Fruit fly (Drosophila melanogaster) whole organism, embryonic: ENCODE measurements around the gene Pde6.

Experiments
- Bgb ChIP-seq: fragments of 200-800 bp; sonication (Bioruptor generic); IDR thresholded peaks from 2 replicates; pipeline ENCODE4 v1.3.6; 2022; ENCODE audit warnings: missing biosample characterization, missing genetic modification characterization; ENCODE audit not compliant: partially characterized antibody
- CG11093 ChIP-seq: fragments of 200-800 bp; sonication (Bioruptor generic); IDR thresholded peaks from 3 replicates; pipeline ENCODE4 v1.3.6; 2022; ENCODE audit warnings: missing biosample characterization, missing genetic modification characterization
- CG18011 ChIP-seq: fragments of 200-800 bp; sonication (Bioruptor generic); optimal IDR thresholded peaks from 2 replicates; lab custom pipeline; 2017; ENCODE audit warnings: missing biosample characterization, missing genetic modification characterization, mild to moderate bottlenecking, moderate library complexity, missing genotype
- CG18262 ChIP-seq: fragments of 200-800 bp; optimal IDR thresholded peaks from 3 replicates; lab custom pipeline; 2019; ENCODE audit warnings: missing biosample characterization, mild to moderate bottlenecking, missing genetic modification characterization, moderate library complexity
- CG4360 ChIP-seq: fragments of 200-800 bp; sonication (Bioruptor generic); IDR thresholded peaks from 2 replicates; pipeline ENCODE4 v1.3.6; 2022; ENCODE audit warnings: missing biosample characterization, missing genetic modification characterization
- CG8765 ChIP-seq: fragments of 200-800 bp; sonication (Bioruptor generic); IDR thresholded peaks from 2 replicates; pipeline ENCODE4 v1.3.6; 2022; ENCODE audit warnings: missing biosample characterization, missing genetic modification characterization
- CkIIα-i1 ChIP-seq: fragments of 200-800 bp; sonication (Bioruptor generic); IDR thresholded peaks from 2 replicates; pipeline ENCODE4 v1.3.6; 2022; ENCODE audit warnings: missing biosample characterization, missing genetic modification characterization
- D19A ChIP-seq: fragments of 200-800 bp; optimal IDR thresholded peaks from 3 replicates; lab custom pipeline; 2019; ENCODE audit warnings: missing biosample characterization, mild to moderate bottlenecking, missing genetic modification characterization, moderate library complexity
- Dbx ChIP-seq: fragments of 200-800 bp; sonication (Bioruptor generic); IDR thresholded peaks from 3 replicates; pipeline ENCODE4 v1.3.6; 2022; ENCODE audit warnings: missing biosample characterization, missing genetic modification characterization
- Dref ChIP-seq: fragments of 200-800 bp; sonication (Bioruptor generic); IDR thresholded peaks from 2 replicates; pipeline ENCODE4 v1.3.6; 2022; ENCODE audit warnings: missing biosample characterization, missing genetic modification characterization
- E2f2 ChIP-seq: fragments of 200-800 bp; sonication (Bioruptor generic); IDR thresholded peaks from 2 replicates; pipeline ENCODE4 v1.3.6; 2022; ENCODE audit warnings: missing biosample characterization, missing genetic modification characterization
- Hand ChIP-seq: fragments of 200-800 bp; sonication (Bioruptor generic); optimal IDR thresholded peaks from 2 replicates; lab custom pipeline; 2017; ENCODE audit warnings: mild to moderate bottlenecking, missing biosample characterization, missing genetic modification reagents, missing genetic modification characterization
- Lim3 ChIP-seq: fragments of 200-800 bp; sonication (Bioruptor generic); IDR thresholded peaks from 2 replicates; pipeline ENCODE4 v1.3.6; 2022; ENCODE audit warnings: missing biosample characterization, missing genetic modification characterization
- MBD-R2 ChIP-seq: fragments of 200-800 bp; sonication (Bioruptor generic); IDR thresholded peaks from 2 replicates; pipeline ENCODE4 v1.3.6; 2022; ENCODE audit warnings: missing biosample characterization, missing genetic modification characterization
- Mad ChIP-seq: fragments of 200-800 bp; sonication (Bioruptor generic); optimal IDR thresholded peaks from 2 replicates; lab custom pipeline; 2016; ENCODE audit warnings: missing biosample characterization, missing genetic modification characterization
- Med ChIP-seq: fragments of 200-800 bp; sonication (Bioruptor generic); peaks from one replicate; lab custom pipeline; 2016; ENCODE audit warnings: missing biosample characterization, missing genetic modification characterization, mild to moderate bottlenecking, inconsistent platforms, moderate library complexity
- Mes4 ChIP-seq: fragments of 200-800 bp; sonication (Bioruptor generic); optimal IDR thresholded peaks from 2 replicates; lab custom pipeline; 2016; ENCODE audit warnings: missing biosample characterization, missing genetic modification characterization
- Nf-YA ChIP-seq: fragments of 200-800 bp; sonication (Bioruptor generic); IDR thresholded peaks from 2 replicates; pipeline ENCODE4 v1.3.6; 2022; ENCODE audit warnings: missing biosample characterization, missing genetic modification characterization
- Sry-δ ChIP-seq: fragments of 200-800 bp; sonication (Bioruptor generic); optimal IDR thresholded peaks from 2 replicates; lab custom pipeline; 2016; ENCODE audit warnings: missing biosample characterization, missing genetic modification characterization
- ab ChIP-seq: fragments of 200-800 bp; sonication (Bioruptor generic); optimal IDR thresholded peaks from 2 replicates; lab custom pipeline; 2016; ENCODE audit warnings: missing biosample characterization, missing genetic modification characterization
- dati ChIP-seq: fragments of 200-800 bp; sonication (Bioruptor generic); IDR thresholded peaks from 2 replicates; pipeline ENCODE4 v1.3.6; 2022; ENCODE audit warnings: missing biosample characterization, missing genetic modification characterization
- dysf ChIP-seq: fragments of 200-800 bp; sonication (Bioruptor generic); IDR thresholded peaks from 3 replicates; pipeline ENCODE4 v1.3.6; 2022; ENCODE audit warnings: missing biosample characterization, missing genetic modification characterization
- gcm ChIP-seq: fragments of 200-800 bp; sonication (Bioruptor generic); optimal IDR thresholded peaks from 2 replicates; lab custom pipeline; 2019; ENCODE audit warnings: missing biosample characterization, mild to moderate bottlenecking, missing genetic modification characterization, moderate library complexity
- gem ChIP-seq: fragments of 200-800 bp; sonication (Bioruptor generic); optimal IDR thresholded peaks from 2 replicates; lab custom pipeline; 2019; ENCODE audit warnings: missing biosample characterization, mild to moderate bottlenecking, missing genetic modification characterization, moderate library complexity
- gro ChIP-seq: fragments of 200-800 bp; sonication (Bioruptor generic); optimal IDR thresholded peaks from 2 replicates; lab custom pipeline; 2016; ENCODE audit warnings: missing biosample characterization, missing genetic modification characterization
- h ChIP-seq: fragments of >200 bp; optimal IDR thresholded peaks from 2 replicates; lab custom pipeline; 2017
- her ChIP-seq: fragments of 200-800 bp; sonication (Bioruptor generic); optimal IDR thresholded peaks from 2 replicates; lab custom pipeline; 2016; ENCODE audit warnings: missing biosample characterization, missing genetic modification characterization
- lmd ChIP-seq: fragments of 200-800 bp; sonication (Bioruptor generic); IDR thresholded peaks from 2 replicates; pipeline ENCODE4 v1.3.6; 2022; ENCODE audit warnings: missing biosample characterization, missing genetic modification characterization
- maf-S ChIP-seq: fragments of 200-800 bp; sonication (Bioruptor generic); optimal IDR thresholded peaks from 2 replicates; lab custom pipeline; 2016; ENCODE audit warnings: missing biosample characterization, missing genetic modification characterization
- otp ChIP-seq: fragments of 200-800 bp; sonication (Bioruptor generic); IDR thresholded peaks from 3 replicates; pipeline ENCODE4, ENCODE4 v1.3.6; 2022; ENCODE audit warnings: missing biosample characterization, missing genetic modification characterization
- pita ChIP-seq: fragments of 200-800 bp; sonication (Bioruptor generic); optimal IDR thresholded peaks from 2 replicates; lab custom pipeline; 2017; ENCODE audit warnings: missing biosample characterization, mild to moderate bottlenecking, missing genetic modification characterization
- rib ChIP-seq: fragments of 200-800 bp; sonication (Bioruptor generic); IDR thresholded peaks from 2 replicates; pipeline ENCODE4 v1.3.6; 2022; ENCODE audit warnings: missing biosample characterization, missing genetic modification characterization
- scrt ChIP-seq: fragments of 200-800 bp; sonication (Bioruptor generic); optimal IDR thresholded peaks from 2 replicates; lab custom pipeline; 2018; ENCODE audit warnings: missing biosample characterization, mild to moderate bottlenecking, missing genetic modification characterization, moderate library complexity
- sens ChIP-seq: fragments of 200-800 bp; sonication (Bioruptor generic); peaks from one replicate; lab custom pipeline; 2016; ENCODE audit warnings: missing biosample characterization, missing genetic modification characterization
- sens-2 ChIP-seq: fragments of 200-800 bp; sonication (Bioruptor generic); IDR thresholded peaks from 2 replicates; pipeline ENCODE4 v1.3.6; 2022; ENCODE audit warnings: missing biosample characterization, missing genetic modification characterization
- slou ChIP-seq: fragments of 200-800 bp; sonication (Bioruptor generic); optimal IDR thresholded peaks from 3 replicates; lab custom pipeline; 2016; ENCODE audit warnings: missing biosample characterization, missing genetic modification characterization
- tgo ChIP-seq: fragments of 200-800 bp; sonication (Bioruptor generic); IDR thresholded peaks from 3 replicates; pipeline ENCODE4 v1.3.6; 2022; ENCODE audit warnings: missing biosample characterization, missing genetic modification characterization
- tin ChIP-seq: fragments of 200-800 bp; sonication (Bioruptor generic); optimal IDR thresholded peaks from 3 replicates; lab custom pipeline; 2016; ENCODE audit warnings: missing biosample characterization, missing genetic modification characterization
- tll ChIP-seq, 2 experiments: fragments of 200-800 bp in 1 of 2; fragments of >200 bp in 1 of 2; sonication (Bioruptor generic) in 1 of 2; optimal IDR thresholded peaks; 2 replicates each; lab custom pipeline; 2017 to 2019; ENCODE audit warnings: missing biosample characterization in 2 of 2, missing genetic modification characterization in 2 of 2, mild to moderate bottlenecking in 1 of 2, moderate library complexity in 1 of 2
- tna ChIP-seq: fragments of 200-800 bp; sonication (Bioruptor generic); IDR thresholded peaks from 2 replicates; pipeline ENCODE4 v1.3.6; 2022; ENCODE audit warnings: missing biosample characterization, missing genetic modification characterization; ENCODE audit not compliant: partially characterized antibody
- twi ChIP-seq: fragments of 200-800 bp; optimal IDR thresholded peaks from 2 replicates; lab custom pipeline; 2019; ENCODE audit warnings: missing biosample characterization, mild to moderate bottlenecking, missing genetic modification characterization, moderate library complexity
- yki ChIP-seq: fragments of >200 bp; optimal IDR thresholded peaks from 3 replicates; lab custom pipeline; 2018
- zf30C ChIP-seq: fragments of 200-800 bp; sonication (Bioruptor generic); optimal IDR thresholded peaks from 3 replicates; lab custom pipeline; 2018; ENCODE audit warnings: missing biosample characterization, mild to moderate bottlenecking, missing genetic modification characterization

Gene Pde6

dm6 chr3R:14467231-14467846 lies 90.8 kb downstream of the Pde6 start (continued):
- TF ChIP-seq rib (GFP tag; lab: Robert Waterston, UW) (no peak), sens-2 (GFP tag; lab: Robert Waterston, UW) (no peak), D19A (tag; lab: Kevin White, UChicago) (peak; percentile 88), sens (GFP tag; lab: Kevin White, UChicago) (peak; percentile 78), dati (no peak), dysf (GFP tag; lab: Robert Waterston, UW) (no peak), yki (lab: Kevin White, UChicago) (no peak), ab (GFP tag; lab: Kevin White, UChicago) (no peak), zf30C (GFP tag; lab: Kevin White, UChicago) (peak; percentile 47), gro (GFP tag; lab: Kevin White, UChicago) (no peak), CG18262 (peak; percentile 2), tna (no peak)

dm6 chr3R:14466312-14466711 lies 91.8 kb downstream of the Pde6 start:
- TF ChIP-seq slou (GFP tag; lab: Kevin White, UChicago) = no peak
- TF ChIP-seq Bgb (GFP tag; lab: Robert Waterston, UW) = no peak
- peak; percentile 23; the same call in 1 of the 2 replicates for TF ChIP-seq Nf-YA (GFP tag; lab: Robert Waterston, UW)
- no peak for TF ChIP-seq her
- TF ChIP-seq Dbx = no peak
- TF ChIP-seq pita = no peak
- no peak for TF ChIP-seq tin (GFP tag; lab: Kevin White, UChicago)
- TF ChIP-seq CG8765 = no peak
- TF ChIP-seq gem = no peak
- no peak for TF ChIP-seq tll (GFP tag; optimal IDR thresholded peaks at IDR 0.05; lab: Kevin White, UChicago)
- no peak for TF ChIP-seq E2f2 (GFP tag; lab: Robert Waterston, UW)
- TF ChIP-seq otp (GFP tag; lab: Robert Waterston, UW) = no peak
- no peak for TF ChIP-seq scrt (GFP tag; lab: Kevin White, UChicago)
- TF ChIP-seq CG4360 (GFP tag; lab: Robert Waterston, UW) = no peak
- no peak for TF ChIP-seq MBD-R2
- TF ChIP-seq CG18011 (GFP tag; lab: Kevin White, UChicago) = no peak
- TF ChIP-seq lmd (GFP tag; lab: Robert Waterston, UW) = no peak
- no peak for TF ChIP-seq Dref (GFP tag; lab: Robert Waterston, UW)
- TF ChIP-seq Med (GFP tag; lab: Kevin White, UChicago) = peak; percentile 45
- TF ChIP-seq Hand (GFP tag; lab: Kevin White, UChicago) = no peak
- TF ChIP-seq Sry-δ (GFP tag; lab: Kevin White, UChicago) = no peak
- TF ChIP-seq Mad (GFP tag; lab: Kevin White, UChicago) = no peak
- TF ChIP-seq CG11093 = no peak
- peak; percentile 78 for TF ChIP-seq twi (tag; lab: Kevin White, UChicago)
- TF ChIP-seq CkIIα-i1 (GFP tag; lab: Robert Waterston, UW) = no peak
- no peak for TF ChIP-seq Mes4 (GFP tag; lab: Kevin White, UChicago)
- TF ChIP-seq gcm (GFP tag; lab: Kevin White, UChicago) = peak; percentile 66
- no peak for TF ChIP-seq tgo (GFP tag; lab: Robert Waterston, UW)
- TF ChIP-seq zf30C (GFP tag; lab: Kevin White, UChicago) = no peak
- no peak for TF ChIP-seq Lim3 (GFP tag; lab: Robert Waterston, UW)
- no peak for TF ChIP-seq maf-S (GFP tag; lab: Kevin White, UChicago)
- TF ChIP-seq h = no peak
